Fruit fly (Drosophila melanogaster): ENCODE results near the gene IP3K1.
A peak's percentile ranks its signal among the peaks of the same experiment; 100 is the strongest.

The IP3K1 gene

DNA sequence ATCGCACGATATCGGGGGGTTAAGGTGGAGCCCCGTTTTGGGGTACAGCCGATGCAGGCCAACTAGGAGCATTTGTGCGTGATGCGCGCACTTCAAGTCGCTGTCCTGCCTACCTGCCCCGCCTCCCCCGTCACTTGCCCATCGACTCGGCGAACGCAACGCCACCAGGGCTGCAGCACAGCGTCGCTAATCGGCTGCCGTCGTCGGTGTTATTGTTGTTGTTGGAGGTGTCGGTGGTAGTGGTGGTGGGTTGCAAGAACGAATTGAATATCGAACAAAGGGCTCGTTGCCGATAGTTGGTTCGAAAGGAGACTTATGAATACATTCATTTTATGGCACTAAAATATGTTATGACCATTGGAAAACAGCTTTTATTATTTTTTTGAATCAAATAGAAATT lies 23.3 kb upstream of the IP3K1 start (continued):
- TF ChIP-seq E2f2 (GFP tag; IDR thresholded peaks at IDR 0.05), result no peak; the same call in none of the 2 replicates
- peak; percentile 91 for TF ChIP-seq BEAF-32 (GFP tag; optimal IDR thresholded peaks at IDR 0.05)
- peak; percentile 66 for TF ChIP-seq CG9609 (GFP tag; optimal IDR thresholded peaks at IDR 0.05)
- no peak for TF ChIP-seq Mes4 (GFP tag; optimal IDR thresholded peaks at IDR 0.05)
- TF ChIP-seq ato (GFP tag; IDR thresholded peaks at IDR 0.05; ENCODE audit: partially characterized antibody), result peak; percentile 89
- TF ChIP-seq CG33557 (GFP tag; optimal IDR thresholded peaks at IDR 0.05), result no peak
- no peak for TF ChIP-seq abd-A (tag; optimal IDR thresholded peaks at IDR 0.05)
- TF ChIP-seq Sry-δ (GFP tag; optimal IDR thresholded peaks at IDR 0.05), result peak; percentile 93
- no peak for TF ChIP-seq Bteb2 (GFP tag; optimal IDR thresholded peaks at IDR 0.05)
- TF ChIP-seq p53 (GFP tag; optimal IDR thresholded peaks at IDR 0.05), result no peak
- no peak for TF ChIP-seq CG43689 (GFP tag; IDR thresholded peaks at IDR 0.05)
- 0 out of 2 replicates have a peak, but pooled peaks have one; percentile 29 for TF ChIP-seq CG10959 (GFP tag; IDR thresholded peaks at IDR 0.05)
- TF ChIP-seq NC2α (GFP tag; optimal IDR thresholded peaks at IDR 0.05), result no peak
- TF ChIP-seq caup (GFP tag; optimal IDR thresholded peaks at IDR 0.05; ENCODE audit: severe bottlenecking), result peak; percentile 45
- TF ChIP-seq CG12299 (tag; optimal IDR thresholded peaks at IDR 0.05), result no peak
- TF ChIP-seq pho (GFP tag; optimal IDR thresholded peaks at IDR 0.05), result peak; percentile 67
- TF ChIP-seq kah (GFP tag; optimal IDR thresholded peaks at IDR 0.05), result no peak
- TF ChIP-seq CG11504 (tag; optimal IDR thresholded peaks at IDR 0.05), result no peak
- peak; percentile 78 for TF ChIP-seq hb (GFP tag; IDR thresholded peaks at IDR 0.05; ENCODE audit: partially characterized antibody)
- TF ChIP-seq CG8290 (GFP tag; optimal IDR thresholded peaks at IDR 0.05), result no peak
- TF ChIP-seq CG8290 (tag; optimal IDR thresholded peaks at IDR 0.05), result peak in 1 of 2 experiments; percentile 90
- TF ChIP-seq HHEX (GFP tag; optimal IDR thresholded peaks at IDR 0.05), result no peak
- TF ChIP-seq Hsf (GFP tag; optimal IDR thresholded peaks at IDR 0.05), result peak; percentile 40
- no peak for TF ChIP-seq NC2β (GFP tag; optimal IDR thresholded peaks at IDR 0.05)
- TF ChIP-seq gt (GFP tag; IDR thresholded peaks at IDR 0.05), result no peak
- peak; percentile 96 for TF ChIP-seq CG6175 (GFP tag; IDR thresholded peaks at IDR 0.05)
- no peak for TF ChIP-seq ftz-f1 (GFP tag; optimal IDR thresholded peaks at IDR 0.05)
- no peak for TF ChIP-seq sc (optimal IDR thresholded peaks at IDR 0.05)
- TF ChIP-seq sc (GFP tag; optimal IDR thresholded peaks at IDR 0.05), result no peak
- peak; percentile 54 for TF ChIP-seq Bdp1 (GFP tag; optimal IDR thresholded peaks at IDR 0.05)
- peak; percentile 37 for TF ChIP-seq Sry-β (GFP tag; optimal IDR thresholded peaks at IDR 0.05)
- TF ChIP-seq CG2120 (GFP tag; optimal IDR thresholded peaks at IDR 0.05), result peak; percentile 78
- TF ChIP-seq D19A (tag; optimal IDR thresholded peaks at IDR 0.05), result peak; percentile 38
- TF ChIP-seq CG32772 (GFP tag; IDR thresholded peaks at IDR 0.05), result 0 out of 2 replicates have a peak, but pooled peaks have one; percentile 41
- peak; percentile 74 for TF ChIP-seq HmgZ (tag; optimal IDR thresholded peaks at IDR 0.05)
- TF ChIP-seq eyg (GFP tag; optimal IDR thresholded peaks at IDR 0.05), result no peak
- no peak for TF ChIP-seq eve (GFP tag; optimal IDR thresholded peaks at IDR 0.05)
- TF ChIP-seq CG7963 (GFP tag; IDR thresholded peaks at IDR 0.05; ENCODE audit: partially characterized antibody), result peak; percentile 82
- peak; percentile 31 for TF ChIP-seq Myb (GFP tag; optimal IDR thresholded peaks at IDR 0.05)
- no peak for TF ChIP-seq odd (GFP tag; optimal IDR thresholded peaks at IDR 0.05)
- 0 out of 3 replicates have a peak, but pooled peaks have one; percentile 51 for TF ChIP-seq otp (GFP tag; IDR thresholded peaks at IDR 0.05)
- no peak for TF ChIP-seq Eip74EF (GFP tag; optimal IDR thresholded peaks at IDR 0.05)
- TF ChIP-seq Ets97D (GFP tag; optimal IDR thresholded peaks at IDR 0.05), result peak; percentile 53
- TF ChIP-seq prd (optimal IDR thresholded peaks at IDR 0.05), result no peak
- peak; percentile 88 for TF ChIP-seq prd (GFP tag; IDR thresholded peaks at IDR 0.05)
- peak; percentile 73 for TF ChIP-seq CG10267 (tag; optimal IDR thresholded peaks at IDR 0.05)
- TF ChIP-seq yki (optimal IDR thresholded peaks at IDR 0.05), result no peak
- peak; percentile 76 for TF ChIP-seq CG1603 (tag; optimal IDR thresholded peaks at IDR 0.05)
- no peak for TF ChIP-seq pfk (GFP tag; optimal IDR thresholded peaks at IDR 0.05)
- TF ChIP-seq CG8089 (GFP tag; optimal IDR thresholded peaks at IDR 0.05), result no peak
- TF ChIP-seq Hey (tag; optimal IDR thresholded peaks at IDR 0.05), result peak; percentile 37
- TF ChIP-seq CG17802 (tag; optimal IDR thresholded peaks at IDR 0.05), result no peak
